Worm (Caenorhabditis elegans): Measurements from ENCODE around the gene abu-15.

The abu-15 gene

DNA sequence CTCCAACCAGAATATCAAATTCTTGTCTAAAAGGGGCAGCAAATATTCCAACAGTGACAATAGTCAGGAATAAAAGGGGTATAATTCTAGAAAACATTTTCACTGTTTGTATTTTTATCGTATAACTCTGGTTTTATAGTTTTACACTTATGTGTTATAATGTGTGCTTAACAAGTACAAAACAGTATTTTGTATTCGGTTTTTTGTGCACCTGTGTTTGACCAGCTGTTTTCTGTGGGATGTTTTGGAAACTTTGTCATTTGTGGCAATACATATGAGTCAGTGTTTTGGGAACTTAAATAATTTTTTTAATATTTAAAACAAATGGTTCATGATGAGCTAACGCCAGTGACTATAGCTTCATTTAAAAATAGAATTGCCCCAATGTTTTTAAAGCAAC, 12.0 kb upstream of the abu-15 start, which contains the start of gene F14F9.6:
Gene F14F9.6, minus strand, starts transcription at position 101 of the 400 bp plus-strand sequence.
- TF ChIP-seq mes-4 (tag; optimal IDR thresholded peaks at IDR 0.05) (no peak), ceh-27 (GFP tag; optimal IDR thresholded peaks at IDR 0.05) (no peak), hmg-1.2 (GFP tag; IDR thresholded peaks at IDR 0.05) (no peak), die-1 (tag; optimal IDR thresholded peaks at IDR 0.05) (no peak), repo-1 (tag; optimal IDR thresholded peaks at IDR 0.05) (no peak), gei-17 (GFP tag; optimal IDR thresholded peaks at IDR 0.05) (no peak), lsy-27 (tag; optimal IDR thresholded peaks at IDR 0.05; ENCODE audit: borderline replicate concordance, insufficient read depth) (no peak), mxl-1 (tag; optimal IDR thresholded peaks at IDR 0.05) (no peak), lsl-1 (GFP tag; optimal IDR thresholded peaks at IDR 0.05) (no peak), efl-1 (GFP tag; optimal IDR thresholded peaks at IDR 0.05) (no peak), Y53G8AR.9 (GFP tag; conservative IDR thresholded peaks at IDR 0.05) (no peak), unc-62 (GFP tag; optimal IDR thresholded peaks at IDR 0.05) (no peak), ceh-79 (tag; optimal IDR thresholded peaks at IDR 0.05) (no peak), Y67H2A.10 (GFP tag; conservative IDR thresholded peaks at IDR 0.05) (no peak), hlh-26 (GFP tag; conservative IDR thresholded peaks at IDR 0.05) (no peak), egl-44 (GFP tag; IDR thresholded peaks at IDR 0.05) (no peak)

DNA sequence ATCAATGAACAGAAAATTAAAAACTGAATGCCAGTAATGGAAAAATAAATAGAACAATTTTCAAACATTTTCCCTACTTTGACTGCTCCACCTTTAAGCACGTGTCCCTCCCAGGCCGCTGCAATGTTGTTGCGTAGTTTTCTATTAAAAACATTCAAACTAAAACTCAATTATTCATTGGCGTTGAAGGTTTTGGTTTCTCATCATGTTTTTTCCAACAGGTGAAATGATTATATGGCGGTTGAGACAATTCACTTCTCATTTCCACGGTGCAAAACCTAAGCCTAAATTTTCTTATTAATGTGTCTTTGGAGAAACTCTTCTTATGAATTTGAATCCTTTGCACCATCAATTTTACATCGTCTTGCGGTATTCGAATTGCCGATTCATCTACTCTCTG, 7.5 kb upstream of the abu-15 start, which contains the start of gene srh-130:
Gene srh-130, plus strand, starts transcription at position 301 of the 400 bp plus-strand sequence.
- no peak for TF ChIP-seq let-526 (GFP tag; IDR thresholded peaks at IDR 0.05)
- no peak for TF ChIP-seq unc-130 (GFP tag; optimal IDR thresholded peaks at IDR 0.05)
- TF ChIP-seq efl-1 (GFP tag; optimal IDR thresholded peaks at IDR 0.05): no peak
- no peak for TF ChIP-seq F49E8.2 (tag; optimal IDR thresholded peaks at IDR 0.05; ENCODE audit: insufficient read depth)
- TF ChIP-seq lir-1 (GFP tag; conservative IDR thresholded peaks at IDR 0.05): no peak
- TF ChIP-seq ceh-27 (GFP tag; optimal IDR thresholded peaks at IDR 0.05): no peak
- no peak for TF ChIP-seq ztf-26 (tag; optimal IDR thresholded peaks at IDR 0.05)
- TF ChIP-seq F33H1.4 (GFP tag; IDR thresholded peaks at IDR 0.05): no peak
- TF ChIP-seq K12H6.12 (tag; optimal IDR thresholded peaks at IDR 0.05): no peak
- TF ChIP-seq die-1 (tag; optimal IDR thresholded peaks at IDR 0.05): no peak
- TF ChIP-seq nhr-120 (GFP tag; IDR thresholded peaks at IDR 0.05): no peak
- TF ChIP-seq F10E7.11 (tag; optimal IDR thresholded peaks at IDR 0.05): no peak
- no peak for TF ChIP-seq dox-1 (GFP tag; IDR thresholded peaks at IDR 0.05)
- no peak for TF ChIP-seq hmg-20 (GFP tag; IDR thresholded peaks at IDR 0.05)
- TF ChIP-seq egl-18 (GFP tag; IDR thresholded peaks at IDR 0.05): no peak
- TF ChIP-seq aptf-3 (GFP tag; IDR thresholded peaks at IDR 0.05): no peak

DNA sequence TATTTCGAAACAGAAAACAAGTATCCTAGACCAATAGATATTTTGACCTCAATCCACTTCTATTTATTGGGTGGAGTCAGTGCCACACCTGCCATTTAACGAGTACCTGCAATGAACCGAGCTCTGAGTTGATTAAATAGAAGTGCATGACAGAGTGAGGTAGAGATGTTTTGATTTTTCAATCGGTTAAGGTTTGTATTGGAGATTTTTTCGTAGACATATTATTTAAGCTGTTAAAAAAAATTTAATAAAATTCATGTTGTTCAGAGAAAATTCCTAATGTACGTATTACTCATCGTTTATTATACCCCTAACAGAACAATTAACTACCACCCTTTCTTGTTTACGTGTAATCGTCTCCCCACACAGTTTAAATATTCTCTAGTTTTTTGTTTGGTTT, 2.9 kb upstream of the abu-15 start, which contains the start of gene srx-38:
Gene srx-38, minus strand, starts transcription at position 101 of the 400 bp plus-strand sequence.
- TF ChIP-seq aptf-2 (GFP tag; conservative IDR thresholded peaks at IDR 0.05) (no peak), nhr-90 (tag; optimal IDR thresholded peaks at IDR 0.05) (no peak), hlh-12 (tag; optimal IDR thresholded peaks at IDR 0.05) (no peak), ceh-100 (GFP tag; IDR thresholded peaks at IDR 0.05) (no peak), unc-130 (GFP tag; optimal IDR thresholded peaks at IDR 0.05) (no peak), egl-18 (GFP tag; IDR thresholded peaks at IDR 0.05) (no peak), cebp-1 (GFP tag; IDR thresholded peaks at IDR 0.05) (no peak), cebp-1 (tag; optimal IDR thresholded peaks at IDR 0.05) (no peak), B0019.2 (GFP tag; conservative IDR thresholded peaks at IDR 0.05) (no peak)

DNA sequence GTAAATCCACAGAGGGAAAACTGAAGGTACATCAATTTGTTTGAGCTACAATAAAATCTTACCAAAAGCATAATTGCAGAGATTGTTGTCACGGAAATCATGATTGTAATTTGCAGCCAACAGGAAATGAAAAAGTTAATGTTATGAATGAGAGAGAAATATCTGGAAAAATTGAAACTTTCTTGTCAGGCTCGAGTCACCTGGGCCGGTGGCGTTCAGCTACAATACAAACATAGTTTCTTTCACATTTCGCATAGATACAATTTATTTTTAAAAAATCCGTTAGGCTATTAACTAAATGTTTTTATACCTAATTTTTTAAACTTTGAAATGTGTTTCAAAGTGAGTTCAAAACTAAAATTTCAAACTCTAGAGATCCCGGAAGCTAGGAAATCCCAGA, 742 bp upstream of the abu-15 start, which contains the start of gene srx-39:
Gene srx-39, minus strand, starts transcription at position 101 of the 400 bp plus-strand sequence.
- TF ChIP-seq dox-1 (GFP tag; IDR thresholded peaks at IDR 0.05) (no peak), ZK185.1 (tag; optimal IDR thresholded peaks at IDR 0.05; ENCODE audit: poor library complexity, severe bottlenecking) (no peak), nhr-179 (tag; optimal IDR thresholded peaks at IDR 0.05) (no peak), ccch-3 (GFP tag; optimal IDR thresholded peaks at IDR 0.05) (no peak), ekl-4 (GFP tag; IDR thresholded peaks at IDR 0.05) (no peak), fkh-3 (tag; optimal IDR thresholded peaks at IDR 0.05) (no peak), ceh-91 (GFP tag; IDR thresholded peaks at IDR 0.05) (no peak), Y79H2A.3 (GFP tag; conservative IDR thresholded peaks at IDR 0.05) (no peak), zim-3 (tag; optimal IDR thresholded peaks at IDR 0.05) (no peak), sptf-2 (GFP tag; optimal IDR thresholded peaks at IDR 0.05) (no peak), F52B5.7 (tag; optimal IDR thresholded peaks at IDR 0.05) (no peak), mel-28 (tag; optimal IDR thresholded peaks at IDR 0.05; ENCODE audit: borderline replicate concordance) (no peak)
